Fruit fly (Drosophila melanogaster) Kc167 (cell line): ENCODE results near the gene rdgC.

Source experiments
- Myc ChIP-seq: fragments of >200 bp; optimal IDR thresholded peaks from 2 replicates; lab custom pipeline; 2017; ENCODE audit warnings: missing external identifiers
- Sin3A ChIP-seq: fragments of >200 bp; optimal IDR thresholded peaks from 2 replicates; lab custom pipeline; 2018; ENCODE audit warnings: missing external identifiers
- h ChIP-seq: fragments of >200 bp; optimal IDR thresholded peaks from 3 replicates; lab custom pipeline; 2018; ENCODE audit warnings: missing external identifiers
- insv ChIP-seq: fragments of >200 bp; optimal IDR thresholded peaks from 3 replicates; lab custom pipeline; 2018; ENCODE audit warnings: missing external identifiers
- psq ChIP-seq: fragments of >200 bp; optimal IDR thresholded peaks from 2 replicates; lab custom pipeline; 2017; ENCODE audit warnings: missing external identifiers
- ttk ChIP-seq: sonication (Bioruptor generic); optimal IDR thresholded peaks from 2 replicates; lab custom pipeline; 2017; ENCODE audit warnings: missing external identifiers

The rdgC gene

dm6 chr3L:20241987-20242982 is 5.6 kb upstream of the rdgC start:
- TF ChIP-seq Sin3A (lab: Kevin White, UChicago) (no peak), psq (lab: Kevin White, UChicago) (no peak), h (lab: Kevin White, UChicago) (no peak), ttk (lab: Kevin White, UChicago) (no peak), insv (lab: Kevin White, UChicago) (no peak), Myc (lab: Kevin White, UChicago) (no peak)

- TF ChIP-seq ttk (lab: Kevin White, UChicago) (no peak), Myc (lab: Kevin White, UChicago) (no peak), h (lab: Kevin White, UChicago) (no peak), insv (lab: Kevin White, UChicago) (no peak), Sin3A (lab: Kevin White, UChicago) (no peak), psq (lab: Kevin White, UChicago) (no peak)
Observed at dm6 chr3L:20265514-20265913, 17.6 kb downstream of the rdgC start, which contains the start of gene CG32228. Gene CG32228 (plus strand): TSS chr3L:20265814.

- TF ChIP-seq h (lab: Kevin White, UChicago), result no peak
- no peak for TF ChIP-seq Sin3A (lab: Kevin White, UChicago)
- no peak for TF ChIP-seq ttk (lab: Kevin White, UChicago)
- TF ChIP-seq psq (lab: Kevin White, UChicago), result no peak
- TF ChIP-seq Myc (lab: Kevin White, UChicago), result no peak
- no peak for TF ChIP-seq insv (lab: Kevin White, UChicago)
Observed at dm6 chr3L:20275235-20275634, 27.4 kb downstream of the rdgC start, which contains the start of gene CG17122. Gene CG17122 (minus strand): TSS chr3L:20275335.

dm6 chr3L:20275886-20276285 is 28.0 kb downstream of the rdgC start:
- TF ChIP-seq Myc (lab: Kevin White, UChicago) (no peak), Sin3A (lab: Kevin White, UChicago) (no peak), psq (lab: Kevin White, UChicago) (no peak), ttk (lab: Kevin White, UChicago) (no peak), h (lab: Kevin White, UChicago) (no peak), insv (lab: Kevin White, UChicago) (no peak)

dm6 chr3L:20276615-20277014 is 28.7 kb downstream of the rdgC start:
- no peak for TF ChIP-seq h (lab: Kevin White, UChicago)
- TF ChIP-seq ttk (lab: Kevin White, UChicago), result no peak
- TF ChIP-seq Myc (lab: Kevin White, UChicago), result no peak
- TF ChIP-seq psq (lab: Kevin White, UChicago), result no peak

dm6 chr3L:20281254-20281653 is 33.4 kb downstream of the rdgC start:
- no peak for TF ChIP-seq insv (lab: Kevin White, UChicago)
- TF ChIP-seq Myc (lab: Kevin White, UChicago), result no peak
- no peak for TF ChIP-seq Sin3A (lab: Kevin White, UChicago)
- TF ChIP-seq psq (lab: Kevin White, UChicago), result no peak
- TF ChIP-seq ttk (lab: Kevin White, UChicago), result no peak
- no peak for TF ChIP-seq h (lab: Kevin White, UChicago)

dm6 chr3L:20287046-20287445 is 39.2 kb downstream of the rdgC start:
- TF ChIP-seq h (lab: Kevin White, UChicago) (no peak), psq (lab: Kevin White, UChicago) (no peak), insv (lab: Kevin White, UChicago) (no peak), Myc (lab: Kevin White, UChicago) (no peak), ttk (lab: Kevin White, UChicago) (no peak), Sin3A (lab: Kevin White, UChicago) (no peak)

- TF ChIP-seq insv (lab: Kevin White, UChicago), result no peak
- TF ChIP-seq Myc (lab: Kevin White, UChicago), result no peak
- no peak for TF ChIP-seq h (lab: Kevin White, UChicago)
- no peak for TF ChIP-seq psq (lab: Kevin White, UChicago)
- no peak for TF ChIP-seq ttk (lab: Kevin White, UChicago)
- TF ChIP-seq Sin3A (lab: Kevin White, UChicago), result no peak
Observed at dm6 chr3L:20295095-20295494, 47.2 kb downstream of the rdgC start, which contains the start of gene gogo. Gene gogo (minus strand): TSS chr3L:20295133.

- TF ChIP-seq Myc (lab: Kevin White, UChicago) (no peak), Sin3A (lab: Kevin White, UChicago) (no peak), psq (lab: Kevin White, UChicago) (no peak), insv (lab: Kevin White, UChicago) (no peak), h (lab: Kevin White, UChicago) (no peak), ttk (lab: Kevin White, UChicago) (no peak)
Observed at dm6 chr3L:20296797-20297196, 48.9 kb downstream of the rdgC start, which contains the start of gene FRG1. Gene FRG1 (minus strand): TSS chr3L:20296971.

dm6 chr3L:20299110-20299509 is 51.2 kb downstream of the rdgC start, which contains the start of gene SCCRO4:
Gene SCCRO4 (plus strand): TSS chr3L:20299410.
- no peak for TF ChIP-seq psq (lab: Kevin White, UChicago)
- TF ChIP-seq ttk (lab: Kevin White, UChicago), result no peak
- TF ChIP-seq Myc (lab: Kevin White, UChicago), result no peak
- TF ChIP-seq h (lab: Kevin White, UChicago), result no peak
- no peak for TF ChIP-seq insv (lab: Kevin White, UChicago)
- no peak for TF ChIP-seq Sin3A (lab: Kevin White, UChicago)
